Worm (Caenorhabditis elegans): ENCODE data around the gene Y11D7A.3.

DNA sequence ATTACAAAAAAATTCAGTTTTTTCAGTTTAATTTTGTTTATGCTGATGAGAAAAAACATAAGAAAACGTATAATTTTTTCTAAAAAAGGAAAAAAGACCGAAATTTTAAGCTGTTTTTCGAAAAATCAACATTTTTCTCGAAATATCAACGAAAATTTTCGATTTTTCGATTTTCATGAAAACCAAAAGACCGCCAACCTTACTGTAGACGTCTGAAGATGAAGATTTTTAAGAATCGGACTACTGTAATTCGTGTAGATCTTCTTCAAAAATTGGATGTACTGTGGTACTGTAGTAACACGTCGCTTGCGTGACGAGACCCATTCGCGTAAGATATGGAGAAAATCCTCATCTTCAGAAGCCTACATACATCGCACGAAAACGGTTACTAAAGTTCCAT lies 22.1 kb upstream of the Y11D7A.3 start:
- TF ChIP-seq cog-1 (tag; optimal IDR thresholded peaks at IDR 0.05) (no peak), flt-1 (GFP tag; IDR thresholded peaks at IDR 0.05) (no peak), klf-2 (GFP tag; conservative IDR thresholded peaks at IDR 0.05) (no peak), tab-1 (GFP tag; IDR thresholded peaks at IDR 0.05) (no peak), ztf-23 (GFP tag; IDR thresholded peaks at IDR 0.05) (no peak), ztf-29 (GFP tag; IDR thresholded peaks at IDR 0.05) (no peak), ref-1 (GFP tag; conservative IDR thresholded peaks at IDR 0.05) (no peak)

Data from whole organism, midembryonic.